Fruit fly (Drosophila melanogaster) whole organism, adult: ENCODE results near the gene CG1529.

Experiments
- CG11617 ChIP-seq: fragments of 200-800 bp; sonication (Bioruptor generic); optimal IDR thresholded peaks from 2 replicates; lab custom pipeline; 2017; ENCODE audit warnings: mild to moderate bottlenecking, missing biosample characterization, missing genetic modification reagents, missing genetic modification characterization
- CG5204 ChIP-seq: fragments of 200-800 bp; sonication (Bioruptor generic); optimal IDR thresholded peaks from 2 replicates; lab custom pipeline; 2016; ENCODE audit warnings: missing biosample characterization, missing genetic modification characterization
- Crg-1 ChIP-seq: fragments of 200-800 bp; sonication (Bioruptor generic); optimal IDR thresholded peaks from 2 replicates; lab custom pipeline; 2016; ENCODE audit warnings: missing biosample characterization, missing genetic modification characterization
- Hr96 ChIP-seq: fragments of 200-800 bp; sonication (Bioruptor generic); optimal IDR thresholded peaks from 2 replicates; lab custom pipeline; 2016; ENCODE audit warnings: missing biosample characterization, missing genetic modification characterization
- cic ChIP-seq: fragments of 200-800 bp; sonication (Bioruptor generic); optimal IDR thresholded peaks from 2 replicates; lab custom pipeline; 2017; ENCODE audit warnings: missing biosample characterization, mild to moderate bottlenecking, missing genetic modification characterization, moderate library complexity
- ovo ChIP-seq: fragments of 200-800 bp; sonication (Bioruptor generic); optimal IDR thresholded peaks from 2 replicates; lab custom pipeline; 2016; ENCODE audit warnings: missing biosample characterization, missing genetic modification characterization

dm6 chrX:21010541-21010940 lies 21.2 kb downstream of the CG1529 start:
- TF ChIP-seq Hr96: no peak
- TF ChIP-seq CG5204 (GFP tag; lab: Kevin White, UChicago): peak; percentile 28
- TF ChIP-seq ovo (GFP tag; lab: Kevin White, UChicago): no peak
- TF ChIP-seq CG11617 (GFP tag; lab: Kevin White, UChicago): no peak
- no peak for TF ChIP-seq cic
- no peak for TF ChIP-seq Crg-1
